Worm (Caenorhabditis elegans) whole organism, L3 larva: ENCODE data around the gene F13C5.2.

Experiments
- ceh-28 ChIP-seq: fragments of 150-350 bp; optimal IDR thresholded peaks from 2 replicates; lab custom pipeline; 2014; ENCODE audit warnings: missing biosample characterization, missing genetic modification reagents, missing genetic modification characterization
- elt-1 ChIP-seq: fragments of 150-350 bp; optimal IDR thresholded peaks from 2 replicates; lab custom pipeline; 2014; ENCODE audit warnings: missing biosample characterization, missing genetic modification characterization
- lin-15B ChIP-seq: fragments of 150-350 bp; optimal IDR thresholded peaks from 2 replicates; lab custom pipeline; 2014; ENCODE audit warnings: missing biosample characterization, missing genetic modification characterization
- lin-39 ChIP-seq: fragments of 150-350 bp; optimal IDR thresholded peaks from 2 replicates; lab custom pipeline; 2018; ENCODE audit warnings: missing biosample characterization, missing genetic modification reagents, missing genetic modification characterization
- mdl-1 ChIP-seq: fragments of 150-350 bp; optimal IDR thresholded peaks from 2 replicates; lab custom pipeline; 2014; ENCODE audit warnings: missing biosample characterization, missing genetic modification characterization
- nhr-11 ChIP-seq: fragments of 150-350 bp; optimal IDR thresholded peaks from 2 replicates; lab custom pipeline; 2014; ENCODE audit warnings: missing biosample characterization, missing genetic modification characterization
- nhr-12 ChIP-seq: fragments of 150-350 bp; optimal IDR thresholded peaks from 2 replicates; lab custom pipeline; 2014; ENCODE audit warnings: missing biosample characterization, missing genetic modification characterization
- nhr-237 ChIP-seq: fragments of 150-350 bp; optimal IDR thresholded peaks from 2 replicates; lab custom pipeline; 2014; ENCODE audit warnings: missing biosample characterization, missing genetic modification characterization
- nhr-43 ChIP-seq: sonication (generic microtip); optimal IDR thresholded peaks from 2 replicates; lab custom pipeline; 2016; ENCODE audit warnings: mild to moderate bottlenecking, missing genetic modification characterization, missing compliant biosample characterization; ENCODE audit not compliant: poor library complexity, severe bottlenecking
- pha-4 ChIP-seq: fragments of 150-350 bp; optimal IDR thresholded peaks from 2 replicates; lab custom pipeline; 2014; ENCODE audit warnings: missing biosample characterization, missing genetic modification reagents, missing genetic modification characterization
- pqm-1 ChIP-seq: fragments of 150-350 bp; optimal IDR thresholded peaks from 2 replicates; lab custom pipeline; 2017; ENCODE audit warnings: missing biosample characterization, missing genetic modification characterization, inconsistent platforms
- sea-2 ChIP-seq: fragments of 150-350 bp; sonication (generic microtip); optimal IDR thresholded peaks from 4 replicates; lab custom pipeline; 2014; ENCODE audit warnings: missing biosample characterization, missing genetic modification reagents, missing genetic modification characterization
- skn-1 ChIP-seq: fragments of 150-350 bp; optimal IDR thresholded peaks from 2 replicates; lab custom pipeline; 2014; ENCODE audit warnings: missing biosample characterization, missing genetic modification characterization
- zag-1 ChIP-seq: fragments of 150-350 bp; optimal IDR thresholded peaks from 2 replicates; lab custom pipeline; 2014; ENCODE audit warnings: missing biosample characterization, missing genetic modification characterization

ce11 chrX:575084-575483, 18.7 kb upstream of the F13C5.2 start:
- no peak for TF ChIP-seq nhr-43 (tag; lab: Kevin White, UChicago)
- no peak for TF ChIP-seq mdl-1 (tag; lab: Kevin White, UChicago)
- TF ChIP-seq lin-39 (tag; lab: Kevin White, UChicago) = no peak
- TF ChIP-seq zag-1 = no peak
- TF ChIP-seq pha-4 = no peak
- no peak for TF ChIP-seq nhr-12
- no peak for TF ChIP-seq elt-1
- no peak for TF ChIP-seq sea-2 (GFP tag; lab: Kevin White, UChicago)
- TF ChIP-seq skn-1 (tag; lab: Kevin White, UChicago) = no peak
- no peak for TF ChIP-seq lin-15B (tag; lab: Kevin White, UChicago)
- no peak for TF ChIP-seq nhr-237 (tag; lab: Kevin White, UChicago)
- no peak for TF ChIP-seq pqm-1
- no peak for TF ChIP-seq nhr-11 (tag; lab: Kevin White, UChicago)
- no peak for TF ChIP-seq ceh-28 (tag; lab: Kevin White, UChicago)
